Fruit fly (Drosophila melanogaster): Measurements from ENCODE around the gene CG5112.

The CG5112 gene

DNA sequence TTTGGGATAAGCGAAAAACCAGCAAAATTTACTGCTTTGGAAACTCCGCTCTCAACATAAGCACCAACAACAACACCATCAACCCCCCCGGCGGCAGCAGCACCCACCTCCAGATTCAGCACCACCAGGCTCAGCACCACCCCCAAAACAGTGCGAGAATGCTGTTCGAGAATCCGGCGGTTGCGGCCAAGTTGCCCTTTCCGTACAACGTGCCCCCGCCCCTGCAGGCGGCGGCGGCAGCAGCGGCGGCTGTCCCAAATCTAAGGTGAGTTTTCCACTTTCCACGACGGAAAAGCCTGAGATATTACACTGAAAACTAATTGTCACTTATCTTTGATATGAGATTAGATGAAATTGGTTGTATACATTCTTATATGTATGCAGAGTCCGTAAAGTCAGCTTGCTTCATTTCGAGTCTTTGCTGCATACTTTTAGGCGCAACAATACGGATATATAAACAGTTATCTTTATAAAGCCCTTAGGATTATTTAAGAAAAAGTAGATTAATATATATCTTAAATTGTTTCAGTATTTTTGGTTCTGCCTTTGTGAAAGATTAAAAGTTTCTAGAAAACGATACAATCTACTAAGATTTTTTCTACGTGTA is 28.3 kb downstream of the CG5112 start (continued):
- TF ChIP-seq CG2678 (tag; optimal IDR thresholded peaks at IDR 0.05), result peak; percentile 57
- TF ChIP-seq CG6689 (GFP tag; IDR thresholded peaks at IDR 0.05), result 0 out of 2 replicates have a peak, but pooled peaks have one; percentile 26
- TF ChIP-seq CG11723 (GFP tag; optimal IDR thresholded peaks at IDR 0.05), result peak; percentile 24
- no peak for TF ChIP-seq CG8765 (GFP tag; IDR thresholded peaks at IDR 0.05)
- peak; percentile 39 for TF ChIP-seq Ssrp (tag; optimal IDR thresholded peaks at IDR 0.05)
- TF ChIP-seq CG10267 (tag; optimal IDR thresholded peaks at IDR 0.05), result peak; percentile 1
- 0 out of 2 replicates have a peak, but pooled peaks have one; percentile 27 for TF ChIP-seq sob (GFP tag; IDR thresholded peaks at IDR 0.05)
- TF ChIP-seq dimm (GFP tag; IDR thresholded peaks at IDR 0.05), result no peak
- no peak for TF ChIP-seq trh (GFP tag; optimal IDR thresholded peaks at IDR 0.05)
- TF ChIP-seq Mes4 (GFP tag; optimal IDR thresholded peaks at IDR 0.05), result no peak
- peak; percentile 3 for TF ChIP-seq org-1 (GFP tag; optimal IDR thresholded peaks at IDR 0.05)
- peak; percentile 40 for TF ChIP-seq CG18599 (GFP tag; optimal IDR thresholded peaks at IDR 0.05)
- TF ChIP-seq sens (GFP tag), result peak; percentile 66
- peak; percentile 25 for TF ChIP-seq CG8388 (GFP tag; optimal IDR thresholded peaks at IDR 0.05)
- TF ChIP-seq Hr3 (GFP tag; optimal IDR thresholded peaks at IDR 0.05), result peak; percentile 8
- peak; percentile 12 for TF ChIP-seq CG1602 (GFP tag; optimal IDR thresholded peaks at IDR 0.05)
- peak; percentile 24 for TF ChIP-seq CG15601 (tag; optimal IDR thresholded peaks at IDR 0.05)
- peak; percentile 11 for TF ChIP-seq CG8290 (GFP tag; optimal IDR thresholded peaks at IDR 0.05)
- peak; percentile 22 to 65 for TF ChIP-seq CG8290 (tag; optimal IDR thresholded peaks at IDR 0.05)
- peak in 1 of 2 experiments; percentile 51 for TF ChIP-seq Hr51 (GFP tag; optimal IDR thresholded peaks at IDR 0.05)
- TF ChIP-seq CG30403 (GFP tag; optimal IDR thresholded peaks at IDR 0.05), result peak; percentile 44
- no peak for TF ChIP-seq CG7963 (GFP tag; IDR thresholded peaks at IDR 0.05; ENCODE audit: partially characterized antibody)
- TF ChIP-seq CG18619 (GFP tag; optimal IDR thresholded peaks at IDR 0.05), result peak; percentile 28
- peak; percentile 11 for TF ChIP-seq Six4 (GFP tag; optimal IDR thresholded peaks at IDR 0.05)
- TF ChIP-seq CG2202 (tag; optimal IDR thresholded peaks at IDR 0.05), result no peak
- 0 out of 2 replicates have a peak, but pooled peaks have one; percentile 8 for TF ChIP-seq lmd (GFP tag; IDR thresholded peaks at IDR 0.05)
- TF ChIP-seq caup (GFP tag; optimal IDR thresholded peaks at IDR 0.05; ENCODE audit: severe bottlenecking), result peak; percentile 15
- peak; percentile 0 for TF ChIP-seq nau (GFP tag; optimal IDR thresholded peaks at IDR 0.05)
- TF ChIP-seq CG2199 (GFP tag; IDR thresholded peaks at IDR 0.05), result 0 out of 3 replicates have a peak, but pooled peaks have one; percentile 53
- peak; percentile 0 for TF ChIP-seq ewg (GFP tag; optimal IDR thresholded peaks at IDR 0.05)
- no peak for TF ChIP-seq CG6272 (GFP tag; IDR thresholded peaks at IDR 0.05)
- 0 out of 2 replicates have a peak, but pooled peaks have one; percentile 10 for TF ChIP-seq Rfx (GFP tag; IDR thresholded peaks at IDR 0.05)
- TF ChIP-seq CG13424 (tag; optimal IDR thresholded peaks at IDR 0.05), result peak; percentile 25
- peak; percentile 35 for TF ChIP-seq Fer1 (GFP tag; optimal IDR thresholded peaks at IDR 0.05)
- TF ChIP-seq Meics (GFP tag; optimal IDR thresholded peaks at IDR 0.05), result peak; percentile 26
- TF ChIP-seq CG4424 (GFP tag; optimal IDR thresholded peaks at IDR 0.05), result peak; percentile 23
- TF ChIP-seq slp2 (GFP tag; optimal IDR thresholded peaks at IDR 0.05), result no peak
- peak; percentile 45 for TF ChIP-seq CG2712 (tag; optimal IDR thresholded peaks at IDR 0.05)
- TF ChIP-seq sd (tag; optimal IDR thresholded peaks at IDR 0.05), result peak; percentile 4
- peak; percentile 22; the same call in 1 of the 2 replicates for TF ChIP-seq wor (GFP tag; IDR thresholded peaks at IDR 0.05)
- TF ChIP-seq exex (tag; optimal IDR thresholded peaks at IDR 0.05), result no peak
- TF ChIP-seq so (GFP tag; IDR thresholded peaks at IDR 0.05), result 0 out of 3 replicates have a peak, but pooled peaks have one; percentile 25
- TF ChIP-seq nmo (GFP tag; optimal IDR thresholded peaks at IDR 0.05), result peak; percentile 55
- peak; percentile 5 for TF ChIP-seq cwo (GFP tag; optimal IDR thresholded peaks at IDR 0.05)
- TF ChIP-seq az2 (GFP tag; optimal IDR thresholded peaks at IDR 0.05), result peak; percentile 22
- no peak for TF ChIP-seq CG17612 (GFP tag; IDR thresholded peaks at IDR 0.05)
- TF ChIP-seq Vsx1 (GFP tag; optimal IDR thresholded peaks at IDR 0.05), result no peak
- TF ChIP-seq bbx (GFP tag; IDR thresholded peaks at IDR 0.05; ENCODE audit: partially characterized antibody), result no peak
- TF ChIP-seq CG4820 (GFP tag; optimal IDR thresholded peaks at IDR 0.05), result no peak
